Worm (Caenorhabditis elegans) whole organism, L4 larva: ENCODE data around the gene fbxa-163.

ENCODE experiments used
- F49E8.2 ChIP-seq: sonication (generic microtip); optimal IDR thresholded peaks from 2 replicates; lab custom pipeline; 2016; ENCODE audit warnings: missing compliant biosample characterization, mild to moderate bottlenecking, missing genetic modification characterization, borderline replicate concordance
- aly-2 ChIP-seq: sonication (generic microtip); optimal IDR thresholded peaks from 2 replicates; lab custom pipeline; 2018; ENCODE audit warnings: missing biosample characterization, missing genetic modification characterization
- ama-1 ChIP-seq: fragments of 150-350 bp; optimal IDR thresholded peaks from 2 replicates; lab custom pipeline; 2014; ENCODE audit warnings: inconsistent platforms, mixed read lengths
- ceh-28 ChIP-seq: fragments of 150-350 bp; optimal IDR thresholded peaks from 2 replicates; lab custom pipeline; 2014; ENCODE audit warnings: missing biosample characterization, missing genetic modification reagents, missing genetic modification characterization
- ces-1 ChIP-seq: fragments of 150-350 bp; sonication (generic microtip); optimal IDR thresholded peaks from 4 replicates; lab custom pipeline; 2014; ENCODE audit warnings: missing biosample characterization, missing genetic modification reagents, missing genetic modification characterization
- lin-15B ChIP-seq: fragments of 150-350 bp; sonication (generic microtip); optimal IDR thresholded peaks from 3 replicates; lab custom pipeline; 2014; ENCODE audit warnings: missing biosample characterization, missing genetic modification characterization
- lin-39 ChIP-seq: fragments of 150-350 bp; optimal IDR thresholded peaks from 2 replicates; lab custom pipeline; 2014; ENCODE audit warnings: missing biosample characterization, missing genetic modification reagents, missing genetic modification characterization
- mdl-1 ChIP-seq, 2 experiments: fragments of 150-350 bp in 1 of 2; sonication (generic microtip) in 1 of 2; optimal IDR thresholded peaks; 2 replicates each; lab custom pipeline; 2014 to 2017; ENCODE audit warnings: missing biosample characterization in 2 of 2, missing genetic modification characterization in 2 of 2
- nhr-111 ChIP-seq: fragments of 200-800 bp; sonication (Bioruptor generic); optimal IDR thresholded peaks from 2 replicates; lab custom pipeline; 2018; ENCODE audit warnings: mild to moderate bottlenecking, missing genetic modification characterization, missing compliant biosample characterization
- pha-4 ChIP-seq, 2 experiments: fragments of 150-350 bp in 1 of 2; fragments of 200-800 bp in 1 of 2; sonication (Bioruptor generic) in 1 of 2; IDR thresholded peaks in 1 of 2; optimal IDR thresholded peaks in 1 of 2; 2 replicates each; pipeline versions ENCODE4 v1.3.6 to Lab custom; 2014 to 2022; ENCODE audit warnings: missing genetic modification characterization in 2 of 2, missing genetic modification reagents in 2 of 2, missing biosample characterization in 1 of 2, missing compliant biosample characterization in 1 of 2
- skn-1 ChIP-seq: fragments of 150-350 bp; optimal IDR thresholded peaks from 2 replicates; lab custom pipeline; 2014; ENCODE audit warnings: missing biosample characterization, missing genetic modification characterization
- spr-3 ChIP-seq: fragments of 200-800 bp; sonication (Bioruptor generic); optimal IDR thresholded peaks from 2 replicates; lab custom pipeline; 2018; ENCODE audit warnings: mild to moderate bottlenecking, missing genetic modification characterization, missing compliant biosample characterization
- ztf-11 ChIP-seq: fragments of 150-350 bp; optimal IDR thresholded peaks from 2 replicates; lab custom pipeline; 2014; ENCODE audit warnings: missing biosample characterization, missing genetic modification characterization

ce11 chrII:1567646-1568045 is 42.9 kb downstream of the fbxa-163 start, which contains the start of gene K05F6.8:
- TF ChIP-seq lin-15B, result no peak
- TF ChIP-seq aly-2 (tag; lab: Kevin White, UChicago), result no peak
- no peak for TF ChIP-seq ama-1
- TF ChIP-seq ztf-11, result no peak
- no peak for TF ChIP-seq skn-1 (tag; lab: Kevin White, UChicago)
- no peak for TF ChIP-seq pha-4 (GFP tag; IDR thresholded peaks at IDR 0.05; lab: Robert Waterston, UW)
- TF ChIP-seq pha-4 (tag; optimal IDR thresholded peaks at IDR 0.05; lab: Kevin White, UChicago), result no peak
- no peak for TF ChIP-seq F49E8.2 (tag; lab: Kevin White, UChicago)
- no peak for TF ChIP-seq ces-1 (GFP tag; lab: Kevin White, UChicago)
- TF ChIP-seq ceh-28, result no peak
- no peak for TF ChIP-seq spr-3 (GFP tag; lab: Kevin White, UChicago)
- TF ChIP-seq nhr-111 (GFP tag; lab: Kevin White, UChicago), result no peak
- TF ChIP-seq mdl-1 (tag; optimal IDR thresholded peaks at IDR 0.05; lab: Kevin White, UChicago), result no peak
- TF ChIP-seq lin-39 (tag; lab: Kevin White, UChicago), result no peak
